Worm (Caenorhabditis elegans) whole organism, L2 larva: ENCODE results near the gene scb-1.
A peak's percentile ranks its signal among the peaks of the same experiment; 100 is the strongest.

Experiments
- R02D3.7 ChIP-seq: fragments of 150-350 bp; optimal IDR thresholded peaks from 2 replicates; lab custom pipeline; 2014; ENCODE audit warnings: missing biosample characterization, missing genetic modification characterization
- alr-1 ChIP-seq: fragments of 150-350 bp; optimal IDR thresholded peaks from 2 replicates; lab custom pipeline; 2014; ENCODE audit warnings: missing biosample characterization, missing genetic modification characterization
- ama-1 ChIP-seq: fragments of 150-350 bp; optimal IDR thresholded peaks from 2 replicates; lab custom pipeline; 2018; ENCODE audit warnings: inconsistent platforms
- lin-11 ChIP-seq: fragments of 150-350 bp; sonication (generic microtip); optimal IDR thresholded peaks from 2 replicates; lab custom pipeline; 2014; ENCODE audit warnings: missing biosample characterization, missing genetic modification characterization, inconsistent platforms, mixed read lengths
- lin-13 ChIP-seq: fragments of 150-350 bp; optimal IDR thresholded peaks from 2 replicates; lab custom pipeline; 2014; ENCODE audit warnings: missing biosample characterization, missing genetic modification reagents, missing genetic modification characterization
- lin-39 ChIP-seq: fragments of 150-350 bp; optimal IDR thresholded peaks from 2 replicates; lab custom pipeline; 2014; ENCODE audit warnings: missing biosample characterization, missing genetic modification reagents, missing genetic modification characterization
- mdl-1 ChIP-seq, 2 experiments: fragments of 150-350 bp in 1 of 2; sonication (generic microtip) in 1 of 2; optimal IDR thresholded peaks; 2 replicates each; lab custom pipeline; 2017; ENCODE audit warnings: missing biosample characterization in 2 of 2, missing genetic modification characterization in 2 of 2
- nhr-12 ChIP-seq: fragments of 150-350 bp; optimal IDR thresholded peaks from 2 replicates; lab custom pipeline; 2014; ENCODE audit warnings: missing biosample characterization, missing genetic modification characterization
- nhr-237 ChIP-seq: fragments of 150-350 bp; optimal IDR thresholded peaks from 2 replicates; lab custom pipeline; 2014; ENCODE audit warnings: missing biosample characterization, missing genetic modification characterization
- peb-1 ChIP-seq: fragments of 150-350 bp; optimal IDR thresholded peaks from 2 replicates; lab custom pipeline; 2014; ENCODE audit warnings: missing biosample characterization, missing genetic modification characterization
- unc-55 ChIP-seq: fragments of 150-350 bp; sonication (generic microtip); optimal IDR thresholded peaks from 3 replicates; lab custom pipeline; 2014; ENCODE audit warnings: missing biosample characterization, missing genetic modification reagents, missing genetic modification characterization
- unc-62 ChIP-seq: fragments of 150-350 bp; optimal IDR thresholded peaks from 2 replicates; lab custom pipeline; 2014; ENCODE audit warnings: missing biosample characterization, missing genetic modification reagents, missing genetic modification characterization

DNA sequence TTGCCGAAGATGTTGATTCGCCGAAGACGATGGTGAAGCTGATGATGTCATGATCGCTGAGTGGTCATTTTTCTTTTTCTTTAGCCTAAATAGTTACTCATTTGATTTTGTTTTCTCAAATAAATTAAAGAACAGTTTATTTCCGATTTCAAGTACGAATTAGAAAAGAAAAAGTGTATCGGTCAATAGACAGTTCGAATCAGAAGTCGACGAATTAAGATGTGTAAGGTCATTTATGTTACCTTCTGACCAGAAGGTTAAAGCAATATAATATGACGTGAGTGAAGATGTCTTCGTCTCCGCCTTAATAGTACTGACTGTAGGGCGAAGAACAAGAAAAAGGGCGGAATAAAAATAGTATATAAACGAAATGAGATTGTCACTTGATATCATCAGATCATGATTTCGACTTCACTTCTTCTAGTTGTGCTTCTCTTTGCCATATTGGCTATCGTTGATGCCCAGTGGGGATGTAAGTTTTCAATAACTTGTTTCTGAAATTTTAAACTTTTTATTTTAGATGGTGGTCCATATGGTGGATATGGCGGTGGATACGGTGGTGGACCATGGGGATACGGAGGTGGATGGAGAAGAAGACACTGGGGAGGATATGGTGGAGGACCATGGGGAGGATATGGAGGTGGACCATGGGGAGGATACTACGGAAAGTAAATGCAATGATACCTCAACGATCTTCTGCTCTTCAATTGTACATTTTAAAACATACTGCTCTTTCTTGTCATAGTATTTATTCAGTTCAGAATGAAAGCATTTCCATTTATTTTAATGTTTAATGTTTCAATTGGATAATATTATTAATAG is 27.7 kb upstream of the scb-1 start, which contains the start of the genes T19C4.24 and nlp-33:
- no peak for TF ChIP-seq lin-11
- no peak for TF ChIP-seq unc-62
- TF ChIP-seq unc-55 (GFP tag; lab: Kevin White, UChicago), result no peak
- TF ChIP-seq ama-1 (lab: Kevin White, UChicago), result peak; percentile 94
- no peak for TF ChIP-seq nhr-12 (tag; lab: Kevin White, UChicago)
- TF ChIP-seq lin-13, result no peak
- no peak for TF ChIP-seq lin-39 (tag; lab: Kevin White, UChicago)
- no peak for TF ChIP-seq nhr-237
- TF ChIP-seq alr-1 (tag; lab: Kevin White, UChicago), result no peak
- no peak for TF ChIP-seq peb-1 (tag; lab: Kevin White, UChicago)
- TF ChIP-seq mdl-1 (tag; optimal IDR thresholded peaks at IDR 0.05; lab: Kevin White, UChicago), result no peak
- no peak for TF ChIP-seq R02D3.7 (tag; lab: Kevin White, UChicago)
